Worm (Caenorhabditis elegans): ENCODE results near the gene srv-14.

DNA sequence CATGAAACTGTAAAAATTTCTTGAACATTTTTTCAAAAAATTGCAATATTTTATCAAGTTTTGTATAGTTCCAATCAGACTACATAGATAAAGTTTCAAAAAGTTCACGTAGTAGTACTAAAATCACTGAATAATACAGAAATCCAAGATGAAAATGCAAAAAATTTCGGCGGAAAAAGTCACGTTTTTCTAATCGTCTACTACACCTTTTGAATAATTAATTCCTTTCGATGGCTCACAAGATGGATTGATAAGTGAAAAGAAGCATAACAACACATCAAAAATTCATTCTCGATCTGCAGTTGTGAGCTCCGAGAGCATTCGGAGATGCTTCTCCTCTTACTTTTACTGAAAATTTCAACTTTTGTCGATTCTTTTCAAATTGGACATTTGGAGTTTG, 21.4 kb downstream of the srv-14 start, which contains the start of gene gcy-25:
- TF ChIP-seq pha-4 (tag; optimal IDR thresholded peaks at IDR 0.05) (no peak), tbx-2 (tag; optimal IDR thresholded peaks at IDR 0.05) (no peak), elt-2 (tag; optimal IDR thresholded peaks at IDR 0.05) (no peak), hlh-8 (tag; optimal IDR thresholded peaks at IDR 0.05) (no peak), npax-4 (tag; optimal IDR thresholded peaks at IDR 0.05) (no peak), ceh-22 (tag; optimal IDR thresholded peaks at IDR 0.05) (no peak), ahr-1 (tag; optimal IDR thresholded peaks at IDR 0.05) (no peak), hlh-6 (tag; optimal IDR thresholded peaks at IDR 0.05) (no peak), unc-86 (tag; optimal IDR thresholded peaks at IDR 0.05) (no peak)

All from whole organism, late embryonic.